Worm (Caenorhabditis elegans): ENCODE data around the gene nhr-214.

nhr-214 gene

DNA sequence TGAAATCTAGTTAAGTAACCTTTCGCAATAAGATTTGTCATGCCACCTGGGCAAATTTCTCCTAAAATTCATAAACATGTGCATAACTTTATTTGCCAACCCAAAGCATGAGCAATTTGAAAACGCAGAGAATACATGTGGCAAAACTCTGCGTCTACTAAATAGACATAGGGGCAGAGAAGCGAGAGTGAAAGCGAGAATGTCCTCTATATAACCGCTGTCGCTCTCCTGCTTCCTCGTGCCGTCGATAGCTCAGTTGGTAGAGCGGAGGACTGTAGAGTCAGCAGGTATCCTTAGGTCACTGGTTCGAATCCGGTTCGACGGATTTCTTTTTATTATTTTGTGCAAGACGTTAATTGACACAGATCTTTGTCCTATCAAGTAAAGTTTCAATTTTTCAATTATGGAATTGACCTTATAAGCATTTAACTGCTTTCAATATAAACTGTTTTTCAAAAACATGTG lies 36.8 kb downstream of the nhr-214 start (continued):
- peak; percentile 85 for TF ChIP-seq mep-1 (tag; optimal IDR thresholded peaks at IDR 0.05)
- TF ChIP-seq gei-8 (GFP tag; optimal IDR thresholded peaks at IDR 0.05): peak; percentile 92
- no peak for TF ChIP-seq ceh-82 (tag; optimal IDR thresholded peaks at IDR 0.05)
- TF ChIP-seq lsy-2 (tag; optimal IDR thresholded peaks at IDR 0.05): peak in 1 of 2 experiments; percentile 60
- TF ChIP-seq daf-19 (GFP tag; conservative IDR thresholded peaks at IDR 0.05): peak; percentile 91
- peak; percentile 97 for TF ChIP-seq Y105C5A.15 (GFP tag; IDR thresholded peaks at IDR 0.05)
- peak; percentile 58; the same call in 1 of the 2 replicates for TF ChIP-seq zfp-3 (GFP tag; conservative IDR thresholded peaks at IDR 0.05)
- TF ChIP-seq aha-1 (tag): no peak
- peak; percentile 65 for TF ChIP-seq Y5F2A.4 (GFP tag; optimal IDR thresholded peaks at IDR 0.05)
- peak; percentile 85 for TF ChIP-seq duxl-1 (tag; optimal IDR thresholded peaks at IDR 0.05; ENCODE audit: poor library complexity)
- no peak for TF ChIP-seq unc-39 (tag; optimal IDR thresholded peaks at IDR 0.05)

ce11 chrX:12664443-12664842 lies 37.4 kb downstream of the nhr-214 start:
- TF ChIP-seq hlh-11 (tag; optimal IDR thresholded peaks at IDR 0.05) (no peak), mep-1 (tag; optimal IDR thresholded peaks at IDR 0.05) (no peak), nhr-48 (tag; optimal IDR thresholded peaks at IDR 0.05) (no peak), egl-43 (GFP tag; IDR thresholded peaks at IDR 0.05) (no peak), lin-15B (tag; optimal IDR thresholded peaks at IDR 0.05) (no peak), zip-11 (GFP tag; IDR thresholded peaks at IDR 0.05) (no peak), nhr-102 (tag; optimal IDR thresholded peaks at IDR 0.05) (no peak)

- TF ChIP-seq egl-43 (GFP tag; IDR thresholded peaks at IDR 0.05) (0 out of 2 replicates have a peak, but pooled peaks have one; percentile 52), nhr-6 (tag; optimal IDR thresholded peaks at IDR 0.05) (no peak), arid-1 (GFP tag; conservative IDR thresholded peaks at IDR 0.05) (no peak), lin-38 (GFP tag; IDR thresholded peaks at IDR 0.05) (0 out of 2 replicates have a peak, but pooled peaks have one; percentile 6), hmg-1.1 (GFP tag; IDR thresholded peaks at IDR 0.05) (0 out of 2 replicates have a peak, but pooled peaks have one; percentile 36), mep-1 (tag; optimal IDR thresholded peaks at IDR 0.05) (peak; percentile 41), nhr-42 (GFP tag; IDR thresholded peaks at IDR 0.05) (no peak), zfp-3 (GFP tag; conservative IDR thresholded peaks at IDR 0.05) (0 out of 2 replicates have a peak, but pooled peaks have one; percentile 11), ZK546.5 (tag; optimal IDR thresholded peaks at IDR 0.05) (no peak), sdz-12 (GFP tag; optimal IDR thresholded peaks at IDR 0.05) (peak; percentile 15), php-3 (GFP tag; IDR thresholded peaks at IDR 0.05) (0 out of 2 replicates have a peak, but pooled peaks have one; percentile 21), ceh-62 (tag; optimal IDR thresholded peaks at IDR 0.05) (no peak), mdt-29 (GFP tag; IDR thresholded peaks at IDR 0.05) (no peak), mes-2 (tag; optimal IDR thresholded peaks at IDR 0.05; ENCODE audit: poor library complexity, severe bottlenecking) (no peak), lir-3 (tag; optimal IDR thresholded peaks at IDR 0.05) (no peak), nhr-237 (tag; optimal IDR thresholded peaks at IDR 0.05) (no peak), skn-1 (tag; optimal IDR thresholded peaks at IDR 0.05) (no peak), zip-11 (GFP tag; IDR thresholded peaks at IDR 0.05) (no peak), pqm-1 (tag; optimal IDR thresholded peaks at IDR 0.05) (no peak), F49E8.2 (tag; optimal IDR thresholded peaks at IDR 0.05; ENCODE audit: borderline replicate concordance) (no peak), daf-16 (GFP tag; optimal IDR thresholded peaks at IDR 0.05) (no peak), daf-16 (tag; optimal IDR thresholded peaks at IDR 0.05) (peak; percentile 41), T20F7.1 (GFP tag; optimal IDR thresholded peaks at IDR 0.05) (no peak), nhr-28 (tag; optimal IDR thresholded peaks at IDR 0.05) (no peak), hif-1 (tag; optimal IDR thresholded peaks at IDR 0.05) (no peak), Y75B8A.6 (GFP tag; IDR thresholded peaks at IDR 0.05) (no peak), fos-1 (tag; optimal IDR thresholded peaks at IDR 0.05) (no peak), lsy-2 (tag; optimal IDR thresholded peaks at IDR 0.05) (peak in 1 of 2 experiments; percentile 37), snpc-4 (tag; optimal IDR thresholded peaks at IDR 0.05) (no peak), nhr-76 (tag; optimal IDR thresholded peaks at IDR 0.05) (no peak), dmd-9 (GFP tag; IDR thresholded peaks at IDR 0.05) (peak; percentile 41; the same call in 1 of the 2 replicates), attf-4 (tag; optimal IDR thresholded peaks at IDR 0.05) (no peak), spr-3 (GFP tag; optimal IDR thresholded peaks at IDR 0.05) (peak; percentile 39), nhr-111 (GFP tag; optimal IDR thresholded peaks at IDR 0.05) (no peak), jun-1 (tag; optimal IDR thresholded peaks at IDR 0.05) (no peak), lin-15B (tag; optimal IDR thresholded peaks at IDR 0.05) (no peak), ama-1 (optimal IDR thresholded peaks at IDR 0.05) (no peak)
Observed at ce11 chrX:12663537-12663936, 38.3 kb downstream of the nhr-214 start, which contains the start of gene nlp-76. Gene nlp-76 (minus strand): TSS chrX:12663903.

Measured in whole organism, L4 larva.